Worm (Caenorhabditis elegans) whole organism, L2 larva: Measurements from ENCODE around the gene C17C3.9.

Experiments
- C34F6.9 ChIP-seq: fragments of 150-350 bp; optimal IDR thresholded peaks from 2 replicates; lab custom pipeline; 2014; ENCODE audit warnings: missing biosample characterization, missing genetic modification characterization
- F13H6.1 ChIP-seq: sonication (generic microtip); optimal IDR thresholded peaks from 2 replicates; lab custom pipeline; 2016; ENCODE audit warnings: missing genetic modification characterization, missing compliant biosample characterization
- R02D3.7 ChIP-seq: fragments of 150-350 bp; optimal IDR thresholded peaks from 2 replicates; lab custom pipeline; 2014; ENCODE audit warnings: missing biosample characterization, missing genetic modification characterization
- Y55F3AM.14 ChIP-seq: fragments of 200-800 bp; sonication (Bioruptor generic); optimal IDR thresholded peaks from 2 replicates; lab custom pipeline; 2018; ENCODE audit warnings: mild to moderate bottlenecking, missing genetic modification characterization, missing compliant biosample characterization
- ZK546.5 ChIP-seq: sonication (generic microtip); optimal IDR thresholded peaks from 2 replicates; lab custom pipeline; 2017; ENCODE audit warnings: missing biosample characterization, missing genetic modification characterization
- alr-1 ChIP-seq: fragments of 150-350 bp; optimal IDR thresholded peaks from 2 replicates; lab custom pipeline; 2014; ENCODE audit warnings: missing biosample characterization, missing genetic modification characterization
- ama-1 ChIP-seq: fragments of 150-350 bp; optimal IDR thresholded peaks from 2 replicates; lab custom pipeline; 2018; ENCODE audit warnings: inconsistent platforms
- ceh-16 ChIP-seq: fragments of 150-350 bp; optimal IDR thresholded peaks from 2 replicates; lab custom pipeline; 2014; ENCODE audit warnings: missing biosample characterization, missing genetic modification characterization
- crh-2 ChIP-seq: sonication (generic microtip); optimal IDR thresholded peaks from 2 replicates; lab custom pipeline; 2017; ENCODE audit warnings: missing biosample characterization, missing genetic modification characterization
- egl-27 ChIP-seq: sonication (generic microtip); optimal IDR thresholded peaks from 3 replicates; lab custom pipeline; 2017; ENCODE audit warnings: missing biosample characterization, missing genetic modification reagents, missing genetic modification characterization
- fos-1 ChIP-seq: fragments of 150-350 bp; optimal IDR thresholded peaks from 2 replicates; lab custom pipeline; 2014; ENCODE audit warnings: missing biosample characterization, missing genetic modification characterization
- gmeb-1 ChIP-seq: fragments of 150-350 bp; optimal IDR thresholded peaks from 2 replicates; lab custom pipeline; 2014; ENCODE audit warnings: missing biosample characterization, missing genetic modification characterization
- lin-11 ChIP-seq: fragments of 150-350 bp; sonication (generic microtip); optimal IDR thresholded peaks from 2 replicates; lab custom pipeline; 2014; ENCODE audit warnings: missing biosample characterization, missing genetic modification characterization, inconsistent platforms, mixed read lengths
- lin-13 ChIP-seq: fragments of 150-350 bp; optimal IDR thresholded peaks from 2 replicates; lab custom pipeline; 2014; ENCODE audit warnings: missing biosample characterization, missing genetic modification reagents, missing genetic modification characterization
- lin-39 ChIP-seq: fragments of 150-350 bp; optimal IDR thresholded peaks from 2 replicates; lab custom pipeline; 2014; ENCODE audit warnings: missing biosample characterization, missing genetic modification reagents, missing genetic modification characterization
- lsy-2 ChIP-seq, 2 experiments: fragments of 150-350 bp in 1 of 2; sonication (generic microtip) in 1 of 2; optimal IDR thresholded peaks; 2 replicates each; lab custom pipeline; 2014 to 2017; ENCODE audit warnings: missing biosample characterization in 2 of 2, missing genetic modification characterization in 2 of 2
- mbf-1 ChIP-seq: sonication (generic microtip); optimal IDR thresholded peaks from 2 replicates; lab custom pipeline; 2017; ENCODE audit warnings: missing biosample characterization, missing genetic modification characterization
- mdl-1 ChIP-seq, 2 experiments: fragments of 150-350 bp in 1 of 2; sonication (generic microtip) in 1 of 2; optimal IDR thresholded peaks; 2 replicates each; lab custom pipeline; 2017; ENCODE audit warnings: missing biosample characterization in 2 of 2, missing genetic modification characterization in 2 of 2
- nhr-10 ChIP-seq: sonication (generic microtip); optimal IDR thresholded peaks from 2 replicates; lab custom pipeline; 2017; ENCODE audit warnings: missing biosample characterization, missing genetic modification characterization
- nhr-12 ChIP-seq: fragments of 150-350 bp; optimal IDR thresholded peaks from 2 replicates; lab custom pipeline; 2014; ENCODE audit warnings: missing biosample characterization, missing genetic modification characterization
- nhr-129 ChIP-seq: fragments of 150-350 bp; optimal IDR thresholded peaks from 2 replicates; lab custom pipeline; 2014; ENCODE audit warnings: missing biosample characterization, missing genetic modification characterization
- nhr-23 ChIP-seq: fragments of 150-350 bp; optimal IDR thresholded peaks from 2 replicates; lab custom pipeline; 2014; ENCODE audit warnings: missing biosample characterization, missing genetic modification reagents, missing genetic modification characterization
- nhr-237 ChIP-seq: fragments of 150-350 bp; optimal IDR thresholded peaks from 2 replicates; lab custom pipeline; 2014; ENCODE audit warnings: missing biosample characterization, missing genetic modification characterization
- nhr-6 ChIP-seq: fragments of 150-350 bp; optimal IDR thresholded peaks from 2 replicates; lab custom pipeline; 2014; ENCODE audit warnings: missing biosample characterization, missing genetic modification characterization
- nhr-77 ChIP-seq: fragments of 150-350 bp; optimal IDR thresholded peaks from 2 replicates; lab custom pipeline; 2014; ENCODE audit warnings: missing biosample characterization, missing genetic modification characterization
- peb-1 ChIP-seq: fragments of 150-350 bp; optimal IDR thresholded peaks from 2 replicates; lab custom pipeline; 2014; ENCODE audit warnings: missing biosample characterization, missing genetic modification characterization
- sem-4 ChIP-seq: fragments of 150-350 bp; optimal IDR thresholded peaks from 2 replicates; lab custom pipeline; 2014; ENCODE audit warnings: missing biosample characterization, missing genetic modification reagents, missing genetic modification characterization
- skn-1 ChIP-seq: sonication (generic microtip); optimal IDR thresholded peaks from 2 replicates; lab custom pipeline; 2017; ENCODE audit warnings: missing biosample characterization, missing genetic modification characterization
- sma-3 ChIP-seq: sonication (generic microtip); optimal IDR thresholded peaks from 2 replicates; lab custom pipeline; 2016; ENCODE audit warnings: missing genetic modification reagents, missing genetic modification characterization, missing compliant biosample characterization
- sma-9 ChIP-seq, 2 experiments: fragments of 150-350 bp in 1 of 2; sonication (generic microtip) in 1 of 2; optimal IDR thresholded peaks; 2 replicates each; lab custom pipeline; 2014 to 2016; ENCODE audit warnings: missing genetic modification characterization in 2 of 2, mild to moderate bottlenecking in 1 of 2, missing biosample characterization in 1 of 2, missing compliant biosample characterization in 1 of 2, missing genetic modification reagents in 1 of 2, moderate library complexity in 1 of 2
- snpc-4 ChIP-seq: fragments of 150-350 bp; optimal IDR thresholded peaks from 2 replicates; lab custom pipeline; 2014; ENCODE audit warnings: missing biosample characterization, missing genetic modification characterization
- unc-39 ChIP-seq: fragments of 150-350 bp; optimal IDR thresholded peaks from 2 replicates; lab custom pipeline; 2014; ENCODE audit warnings: missing biosample characterization, missing genetic modification characterization
- unc-55 ChIP-seq: fragments of 150-350 bp; sonication (generic microtip); optimal IDR thresholded peaks from 3 replicates; lab custom pipeline; 2014; ENCODE audit warnings: missing biosample characterization, missing genetic modification reagents, missing genetic modification characterization
- ztf-11 ChIP-seq: sonication (generic microtip); optimal IDR thresholded peaks from 2 replicates; lab custom pipeline; 2017; ENCODE audit warnings: missing biosample characterization, missing genetic modification characterization
- ztf-4 ChIP-seq: fragments of 150-350 bp; optimal IDR thresholded peaks from 2 replicates; lab custom pipeline; 2014; ENCODE audit warnings: missing biosample characterization, missing genetic modification characterization

Gene C17C3.9

DNA sequence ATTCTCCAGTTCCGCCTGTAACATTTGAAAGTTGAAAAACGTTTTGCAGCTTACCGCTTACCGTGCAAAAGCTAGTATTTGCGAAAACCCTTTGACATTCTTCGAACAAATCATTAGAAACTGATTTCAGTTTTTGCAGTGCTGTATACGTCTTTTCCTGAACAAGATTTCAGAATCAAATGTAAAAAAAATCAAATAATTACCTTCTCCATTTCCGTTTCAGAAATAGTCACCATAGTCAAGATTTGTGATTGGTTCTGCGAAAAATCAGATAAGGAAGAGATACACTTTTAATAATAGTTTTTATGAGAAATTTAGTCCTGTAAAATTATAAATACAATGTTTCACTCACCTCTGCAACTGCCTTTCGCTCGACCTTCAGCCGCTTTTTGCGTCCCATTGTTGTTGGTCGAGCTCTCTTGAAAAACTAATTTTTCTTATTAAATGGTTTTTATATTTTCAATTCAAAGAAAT lies at the start of gene C17C3.9:
Gene C17C3.9, minus strand, starts transcription at position 424 of the 474 bp plus-strand sequence.
- TF ChIP-seq sma-3 (GFP tag; lab: Kevin White, UChicago) = no peak

DNA sequence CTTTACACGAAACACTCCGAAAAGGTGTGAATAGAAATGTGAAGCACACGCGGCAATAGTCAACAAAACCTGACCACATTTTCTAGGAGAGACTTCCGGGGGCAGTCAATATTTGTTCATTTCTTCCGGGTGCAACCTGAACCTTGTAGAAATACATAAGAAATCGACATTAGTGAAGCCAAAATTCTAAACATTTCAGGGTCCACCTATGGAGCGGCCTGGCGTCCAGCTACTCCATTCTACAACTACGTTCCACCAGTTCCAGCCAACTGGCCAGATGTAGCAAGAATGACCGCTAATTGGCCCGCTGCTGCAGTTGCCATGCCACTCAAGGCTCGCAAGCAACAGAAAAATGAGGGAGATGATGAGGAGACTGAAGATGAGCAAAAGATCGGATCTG lies 47.2 kb upstream of the C17C3.9 start:
- TF ChIP-seq lin-39 (no peak), ztf-4 (tag; lab: Kevin White, UChicago) (no peak), C34F6.9 (tag; lab: Kevin White, UChicago) (no peak), nhr-6 (tag; lab: Kevin White, UChicago) (no peak), alr-1 (no peak), F13H6.1 (tag; lab: Kevin White, UChicago) (no peak), nhr-129 (no peak), ztf-11 (tag; lab: Kevin White, UChicago) (no peak), skn-1 (no peak)

DNA sequence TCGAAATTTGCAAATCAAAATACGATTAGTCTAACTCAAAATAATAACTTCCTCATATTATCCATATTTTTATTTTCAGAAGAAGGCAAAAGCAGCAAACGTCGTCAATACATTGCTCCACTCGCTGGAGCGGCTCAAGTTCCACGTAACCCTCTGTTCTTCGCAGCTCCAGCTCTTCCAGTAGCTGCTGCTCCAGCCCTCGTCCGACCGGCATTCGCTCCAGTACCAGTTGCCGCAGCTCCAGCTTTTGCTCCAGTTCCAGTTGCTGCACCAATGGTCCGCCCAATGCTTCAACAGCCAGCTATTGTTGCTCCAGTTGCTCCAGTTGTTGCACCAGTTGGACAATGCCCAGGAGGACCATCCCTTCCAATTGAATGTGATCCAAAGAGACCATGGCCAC lies 46.6 kb upstream of the C17C3.9 start:
- TF ChIP-seq unc-39 (no peak), nhr-23 (tag; lab: Kevin White, UChicago) (no peak), egl-27 (tag; lab: Kevin White, UChicago) (no peak), sma-9 (GFP tag; optimal IDR thresholded peaks at IDR 0.05; lab: Kevin White, UChicago) (no peak), sma-9 (tag; optimal IDR thresholded peaks at IDR 0.05; lab: Kevin White, UChicago) (no peak), ztf-4 (tag; lab: Kevin White, UChicago) (no peak), nhr-129 (no peak), F13H6.1 (tag; lab: Kevin White, UChicago) (no peak), ZK546.5 (tag; lab: Kevin White, UChicago) (no peak), Y55F3AM.14 (GFP tag; lab: Kevin White, UChicago) (no peak), nhr-237 (tag; lab: Kevin White, UChicago) (no peak), ceh-16 (no peak)

DNA sequence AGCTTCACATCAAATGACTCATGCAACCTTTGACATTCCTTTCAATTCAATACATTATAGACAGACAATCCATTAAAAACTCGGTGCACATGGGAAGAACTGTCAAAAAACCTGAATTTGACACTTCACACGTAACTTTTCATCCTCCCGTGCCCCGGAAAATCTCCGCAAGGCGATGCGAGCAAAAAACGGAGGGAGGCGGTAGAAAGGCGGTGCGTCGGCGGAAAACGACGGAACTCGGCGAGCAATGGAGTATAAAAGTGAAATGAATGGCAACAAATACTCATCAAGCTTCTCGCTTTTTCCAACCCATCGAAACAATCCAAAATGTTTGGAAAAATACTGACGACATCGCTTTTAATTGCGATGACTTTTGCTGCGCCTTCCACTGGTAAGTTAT lies 46.0 kb upstream of the C17C3.9 start, which contains the start of gene T25E4.1:
Gene T25E4.1, plus strand, starts transcription at position 301 of the 400 bp plus-strand sequence.
- TF ChIP-seq crh-2 (tag; lab: Kevin White, UChicago) (no peak), nhr-12 (tag; lab: Kevin White, UChicago) (no peak), lin-13 (GFP tag; lab: Kevin White, UChicago) (no peak), peb-1 (tag; lab: Kevin White, UChicago) (no peak), mbf-1 (no peak), gmeb-1 (tag; lab: Kevin White, UChicago) (no peak), ztf-11 (tag; lab: Kevin White, UChicago) (no peak), sma-3 (GFP tag; lab: Kevin White, UChicago) (no peak), C34F6.9 (tag; lab: Kevin White, UChicago) (no peak), lsy-2 (tag; optimal IDR thresholded peaks at IDR 0.05; lab: Kevin White, UChicago) (no peak), Y55F3AM.14 (GFP tag; lab: Kevin White, UChicago) (no peak), sma-9 (GFP tag; optimal IDR thresholded peaks at IDR 0.05; lab: Kevin White, UChicago) (no peak), sma-9 (tag; optimal IDR thresholded peaks at IDR 0.05; lab: Kevin White, UChicago) (no peak), sem-4 (no peak), skn-1 (no peak), R02D3.7 (tag; lab: Kevin White, UChicago) (no peak), nhr-10 (no peak), fos-1 (no peak)

DNA sequence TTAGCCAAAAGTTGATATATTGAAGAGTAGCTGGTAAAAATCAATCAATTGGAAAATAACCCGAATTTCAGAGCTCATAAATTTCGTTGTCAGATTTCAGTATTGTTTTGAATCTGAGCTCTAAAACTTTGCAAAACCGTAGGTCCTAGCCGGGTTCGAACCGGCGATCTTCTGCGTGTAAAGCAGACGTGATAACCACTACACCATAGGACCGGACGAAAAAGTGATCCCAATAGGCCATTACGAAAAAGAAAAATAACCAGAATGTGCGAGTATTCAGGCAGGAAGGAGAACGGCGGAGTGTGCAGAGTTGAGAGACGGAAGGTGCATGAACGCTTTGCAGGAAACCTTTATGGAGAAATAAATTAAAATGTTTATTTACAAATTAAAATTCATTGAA lies 45.0 kb upstream of the C17C3.9 start:
- TF ChIP-seq gmeb-1 (tag; lab: Kevin White, UChicago) (peak; percentile 28), C34F6.9 (tag; lab: Kevin White, UChicago) (peak; percentile 46), sma-9 (GFP tag; optimal IDR thresholded peaks at IDR 0.05; lab: Kevin White, UChicago) (peak; percentile 42), sma-9 (tag; optimal IDR thresholded peaks at IDR 0.05; lab: Kevin White, UChicago) (no peak), peb-1 (tag; lab: Kevin White, UChicago) (no peak), lsy-2 (tag; optimal IDR thresholded peaks at IDR 0.05; lab: Kevin White, UChicago) (no peak), nhr-77 (no peak), fos-1 (peak; percentile 49), F13H6.1 (tag; lab: Kevin White, UChicago) (no peak), ama-1 (lab: Kevin White, UChicago) (no peak), mdl-1 (tag; optimal IDR thresholded peaks at IDR 0.05; lab: Kevin White, UChicago) (no peak), snpc-4 (tag; lab: Kevin White, UChicago) (peak; percentile 33), lin-11 (peak; percentile 34), ztf-11 (tag; lab: Kevin White, UChicago) (no peak), nhr-129 (peak; percentile 71), crh-2 (tag; lab: Kevin White, UChicago) (peak; percentile 43), sem-4 (no peak), mbf-1 (no peak), unc-55 (GFP tag; lab: Kevin White, UChicago) (peak; percentile 65)
- TF ChIP-seq, all 48 proteins: peak for 9
